Fruit fly (Drosophila melanogaster) whole organism, wandering third instar larva: Measurements from ENCODE around the gene CG14297.

Experiments
- CG9705 ChIP-seq: fragments of 200-800 bp; sonication (Bioruptor generic); optimal IDR thresholded peaks from 2 replicates; lab custom pipeline; 2018; ENCODE audit warnings: missing biosample characterization, mild to moderate bottlenecking, missing genetic modification characterization
- CrebA ChIP-seq: fragments of 200-800 bp; sonication (Bioruptor generic); optimal IDR thresholded peaks from 2 replicates; lab custom pipeline; 2016; ENCODE audit warnings: missing biosample characterization, mild to moderate bottlenecking, missing genetic modification characterization, borderline replicate concordance
- Dfd ChIP-seq: fragments of >200 bp; optimal IDR thresholded peaks from 2 replicates; lab custom pipeline; 2017; ENCODE audit warnings: missing biosample characterization, missing genetic modification characterization
- Dif ChIP-seq: fragments of 200-275, 200-300 bp; sonication (Bioruptor generic); optimal IDR thresholded peaks from 2 replicates; lab custom pipeline; 2018; ENCODE audit warnings: missing biosample characterization, missing genetic modification characterization; ENCODE audit not compliant: partially characterized antibody
- GATAd ChIP-seq: sonication (Bioruptor generic); optimal IDR thresholded peaks from 2 replicates; lab custom pipeline; 2016; ENCODE audit warnings: missing biosample characterization, missing genetic modification characterization
- HLH106 ChIP-seq: fragments of 200-800 bp; optimal IDR thresholded peaks from 3 replicates; lab custom pipeline; 2019; ENCODE audit warnings: missing biosample characterization, mild to moderate bottlenecking, missing genetic modification characterization, moderate library complexity
- Hnf4 ChIP-seq: fragments of 200-800 bp; sonication (Bioruptor generic); optimal IDR thresholded peaks from 2 replicates; lab custom pipeline; 2016; ENCODE audit warnings: missing biosample characterization, mild to moderate bottlenecking, missing genetic modification characterization
- Hr78 ChIP-seq: fragments of >200 bp; optimal IDR thresholded peaks from 2 replicates; lab custom pipeline; 2017; ENCODE audit warnings: missing biosample characterization, missing genetic modification characterization
- Hr83 ChIP-seq: fragments of 200-300 bp; sonication (Bioruptor generic); optimal IDR thresholded peaks from 2 replicates; lab custom pipeline; 2016; ENCODE audit warnings: missing biosample characterization, mild to moderate bottlenecking, missing genetic modification characterization, moderate library complexity; ENCODE audit not compliant: poor library complexity, severe bottlenecking
- Jra ChIP-seq: sonication (Bioruptor generic); optimal IDR thresholded peaks from 2 replicates; lab custom pipeline; 2016; ENCODE audit warnings: missing biosample characterization, missing genetic modification characterization
- Myc ChIP-seq: fragments of >200 bp; optimal IDR thresholded peaks from 2 replicates; lab custom pipeline; 2017
- N ChIP-seq: fragments of >200 bp; optimal IDR thresholded peaks from 2 replicates; lab custom pipeline; 2018; ENCODE audit warnings: missing biosample characterization, missing external identifiers, missing genetic modification characterization
- OdsH ChIP-seq: fragments of 200-800 bp; sonication (Bioruptor generic); optimal IDR thresholded peaks from 2 replicates; lab custom pipeline; 2016; ENCODE audit warnings: missing biosample characterization, mild to moderate bottlenecking, missing genetic modification characterization
- Rel ChIP-seq, 2 experiments: fragments of 200-800 bp; sonication (Bioruptor generic) in 1 of 2; optimal IDR thresholded peaks; 2 replicates in 1 of 2; 3 replicates in 1 of 2; lab custom pipeline; 2016 to 2019; ENCODE audit warnings: mild to moderate bottlenecking in 2 of 2, missing biosample characterization in 2 of 2, missing genetic modification characterization in 2 of 2, moderate library complexity in 1 of 2
- Sp1 ChIP-seq: fragments of 200-800 bp; sonication (Bioruptor generic); optimal IDR thresholded peaks from 3 replicates; lab custom pipeline; 2019; ENCODE audit warnings: missing biosample characterization, mild to moderate bottlenecking, missing genetic modification characterization, moderate library complexity
- Vsx2 ChIP-seq: fragments of 200-300, 225-300 bp; sonication (Bioruptor generic); optimal IDR thresholded peaks from 2 replicates; lab custom pipeline; 2018; ENCODE audit warnings: missing biosample characterization, missing genetic modification characterization; ENCODE audit not compliant: partially characterized antibody
- br ChIP-seq: fragments of 200-800 bp; sonication (Bioruptor generic); optimal IDR thresholded peaks from 2 replicates; lab custom pipeline; 2016; ENCODE audit warnings: missing biosample characterization, missing genetic modification characterization
- brk ChIP-seq: fragments of 200-800 bp; sonication (Bioruptor generic); optimal IDR thresholded peaks from 2 replicates; lab custom pipeline; 2016; ENCODE audit warnings: missing biosample characterization, mild to moderate bottlenecking, missing genetic modification characterization
- dl ChIP-seq, 2 experiments: fragments of 175-275, 200-275 bp in 1 of 2; fragments of 200-275 bp in 1 of 2; sonication (Bioruptor generic); optimal IDR thresholded peaks; lab custom pipeline; 2018; ENCODE audit warnings: mild to moderate bottlenecking in 2 of 2, missing biosample characterization in 2 of 2, missing genetic modification characterization in 2 of 2, moderate library complexity in 2 of 2; ENCODE audit not compliant: partially characterized antibody in 2 of 2, insufficient read depth in 1 of 2
- dmrt93B ChIP-seq: fragments of 200-800 bp; sonication (Bioruptor generic); optimal IDR thresholded peaks from 2 replicates; lab custom pipeline; 2018; ENCODE audit warnings: missing biosample characterization, mild to moderate bottlenecking, missing genetic modification characterization
- dsf ChIP-seq: sonication (Bioruptor generic); optimal IDR thresholded peaks from 2 replicates; lab custom pipeline; 2016; ENCODE audit warnings: missing biosample characterization, missing genetic modification characterization, borderline replicate concordance
- ey ChIP-seq: fragments of 200-800 bp; sonication (Bioruptor generic); optimal IDR thresholded peaks from 2 replicates; lab custom pipeline; 2016; ENCODE audit warnings: missing biosample characterization, missing genetic modification characterization
- foxo ChIP-seq, 2 experiments: fragments of 200-800 bp; sonication (Bioruptor generic); optimal IDR thresholded peaks; 2 replicates in 1 of 2; 3 replicates in 1 of 2; lab custom pipeline; 2016 to 2017; ENCODE audit warnings: missing biosample characterization in 2 of 2, missing genetic modification characterization in 2 of 2
- fru ChIP-seq: fragments of 200-800 bp; sonication (Bioruptor generic); optimal IDR thresholded peaks from 3 replicates; lab custom pipeline; 2016; ENCODE audit warnings: missing biosample characterization, mild to moderate bottlenecking, missing genetic modification characterization
- h ChIP-seq: fragments of 200-800 bp; sonication (Bioruptor generic); optimal IDR thresholded peaks from 3 replicates; lab custom pipeline; 2016; ENCODE audit warnings: missing biosample characterization, mild to moderate bottlenecking, missing genetic modification characterization
- jim ChIP-seq: fragments of 175-275, 200-325 bp; sonication (Bioruptor generic); optimal IDR thresholded peaks from 2 replicates; lab custom pipeline; 2016; ENCODE audit warnings: missing biosample characterization, mild to moderate bottlenecking, missing genetic modification characterization
- lola ChIP-seq: fragments of >200 bp; optimal IDR thresholded peaks from 2 replicates; lab custom pipeline; 2017; ENCODE audit warnings: missing biosample characterization, missing genetic modification characterization
- pan ChIP-seq: fragments of >200 bp; optimal IDR thresholded peaks from 2 replicates; lab custom pipeline; 2017
- psq ChIP-seq: fragments of 200-800 bp; sonication (Bioruptor generic); optimal IDR thresholded peaks from 3 replicates; lab custom pipeline; 2017; ENCODE audit warnings: missing biosample characterization, mild to moderate bottlenecking, missing genetic modification characterization, moderate library complexity
- rgr ChIP-seq: fragments of 200-800 bp; sonication (Bioruptor generic); optimal IDR thresholded peaks from 3 replicates; lab custom pipeline; 2016; ENCODE audit warnings: missing biosample characterization, mild to moderate bottlenecking, missing genetic modification characterization
- sage ChIP-seq: fragments of 200-800 bp; sonication (Bioruptor generic); optimal IDR thresholded peaks from 2 replicates; lab custom pipeline; 2016; ENCODE audit warnings: missing biosample characterization, mild to moderate bottlenecking, missing genetic modification characterization
- sv ChIP-seq: fragments of 200-800 bp; sonication (Bioruptor generic); optimal IDR thresholded peaks from 3 replicates; lab custom pipeline; 2016; ENCODE audit warnings: missing biosample characterization, missing genetic modification characterization
- usp ChIP-seq: fragments of >200 bp; optimal IDR thresholded peaks from 2 replicates; lab custom pipeline; 2017; ENCODE audit warnings: missing biosample characterization, missing genetic modification characterization
- woc ChIP-seq: sonication (Bioruptor generic); optimal IDR thresholded peaks from 2 replicates; lab custom pipeline; 2016; ENCODE audit warnings: missing biosample characterization, mild to moderate bottlenecking, missing genetic modification characterization

CG14297 gene

dm6 chr3R:18905921-18906878, 8.3 kb downstream of the CG14297 start, which contains the start of gene EndoA:
EndoA (plus strand) TSS chr3R:18906609.
- TF ChIP-seq Myc (lab: Kevin White, UChicago) (no peak), Vsx2 (GFP tag; lab: Kevin White, UChicago) (no peak), woc (no peak), Sp1 (GFP tag; lab: Kevin White, UChicago) (peak; percentile 37), Dif (GFP tag; lab: Kevin White, UChicago) (peak; percentile 18), Hr78 (no peak), Rel (GFP tag; optimal IDR thresholded peaks at IDR 0.05; lab: Kevin White, UChicago) (no peak), Rel (tag; optimal IDR thresholded peaks at IDR 0.05; lab: Kevin White, UChicago) (peak; percentile 47), GATAd (no peak), Hnf4 (GFP tag; lab: Kevin White, UChicago) (peak; percentile 48), ey (GFP tag; lab: Kevin White, UChicago) (peak; percentile 18), Jra (GFP tag; lab: Kevin White, UChicago) (peak; percentile 25), sage (GFP tag; lab: Kevin White, UChicago) (peak; percentile 48), dmrt93B (peak; percentile 17), rgr (peak; percentile 45), jim (no peak), fru (peak; percentile 21), CrebA (no peak), Hr83 (GFP tag; lab: Kevin White, UChicago) (peak; percentile 75), h (GFP tag; lab: Kevin White, UChicago) (peak; percentile 32), HLH106 (peak; percentile 53), brk (GFP tag; lab: Kevin White, UChicago) (no peak), sv (GFP tag; lab: Kevin White, UChicago) (no peak), OdsH (GFP tag; lab: Kevin White, UChicago) (no peak), foxo (GFP tag; optimal IDR thresholded peaks at IDR 0.05; lab: Kevin White, UChicago) (peak in 1 of 2 experiments; percentile 60), dsf (GFP tag; lab: Kevin White, UChicago) (no peak), psq (GFP tag; lab: Kevin White, UChicago) (peak; percentile 35), pan (no peak)

dm6 chr3R:18910336-18910735, 12.4 kb downstream of the CG14297 start:
- TF ChIP-seq Dfd (GFP tag; lab: Kevin White, UChicago) (no peak), Rel (GFP tag; optimal IDR thresholded peaks at IDR 0.05; lab: Kevin White, UChicago) (no peak), Rel (tag; optimal IDR thresholded peaks at IDR 0.05; lab: Kevin White, UChicago) (no peak), ey (GFP tag; lab: Kevin White, UChicago) (no peak), jim (no peak), h (GFP tag; lab: Kevin White, UChicago) (no peak), N (no peak), sage (GFP tag; lab: Kevin White, UChicago) (no peak), dmrt93B (no peak), Hr83 (GFP tag; lab: Kevin White, UChicago) (no peak), brk (GFP tag; lab: Kevin White, UChicago) (no peak), Vsx2 (GFP tag; lab: Kevin White, UChicago) (no peak)
- TF ChIP-seq, all 38 proteins: peak for 0

DNA sequence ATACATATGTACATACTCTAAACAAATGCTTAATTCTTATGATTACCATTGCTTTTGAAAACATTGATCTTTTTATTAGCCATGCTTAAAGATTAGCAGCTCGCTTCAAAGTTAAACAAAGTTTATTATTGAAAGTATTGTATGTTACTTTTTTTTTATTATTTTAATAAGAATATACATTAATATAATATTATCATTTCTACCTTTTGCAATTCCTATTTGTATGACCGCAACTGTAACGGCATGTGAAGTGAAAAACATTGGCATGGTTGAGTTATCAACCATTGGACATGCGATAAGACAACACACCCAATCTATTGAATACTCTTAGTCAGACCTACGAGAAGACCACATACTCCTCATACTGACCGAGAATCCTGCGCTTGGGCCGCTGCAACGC, 13.0 kb downstream of the CG14297 start:
- TF ChIP-seq CG9705 (GFP tag; lab: Kevin White, UChicago) (no peak), foxo (GFP tag; optimal IDR thresholded peaks at IDR 0.05; lab: Kevin White, UChicago) (peak in 1 of 2 experiments; percentile 3)

dm6 chr3R:18912782-18913331, 14.9 kb downstream of the CG14297 start, which contains the start of gene Sgsh:
Sgsh (minus strand) TSS chr3R:18912922.
- no peak for TF ChIP-seq lola (GFP tag; lab: Kevin White, UChicago)
- TF ChIP-seq Hr78 = no peak
- peak; percentile 2 for TF ChIP-seq br (GFP tag; lab: Kevin White, UChicago)
- peak; percentile 20 for TF ChIP-seq fru
- TF ChIP-seq dl (GFP tag; optimal IDR thresholded peaks at IDR 0.05; lab: Kevin White, UChicago; ENCODE audit: insufficient read depth in 1 of 2, partially characterized antibody in 2 of 2) = peak in 1 of 2 experiments; percentile 39
- TF ChIP-seq Jra (GFP tag; lab: Kevin White, UChicago) = no peak
- TF ChIP-seq usp (GFP tag; lab: Kevin White, UChicago) = no peak
- TF ChIP-seq h (GFP tag; lab: Kevin White, UChicago) = peak; percentile 1
- no peak for TF ChIP-seq dmrt93B
- TF ChIP-seq Dif (GFP tag; lab: Kevin White, UChicago) = peak; percentile 77
- TF ChIP-seq foxo (GFP tag; optimal IDR thresholded peaks at IDR 0.05; lab: Kevin White, UChicago) = peak in 1 of 2 experiments; percentile 1
- no peak for TF ChIP-seq dsf (GFP tag; lab: Kevin White, UChicago)
- TF ChIP-seq HLH106 = peak; percentile 29
- TF ChIP-seq brk (GFP tag; lab: Kevin White, UChicago) = no peak
- TF ChIP-seq woc = peak; percentile 54
- TF ChIP-seq N = no peak
